Worm (Caenorhabditis elegans) whole organism, L2 larva: Measurements from ENCODE around the gene F32D8.13.
A peak's percentile ranks its signal among the peaks of the same experiment; 100 is the strongest.

Source experiments
- C34F6.9 ChIP-seq: fragments of 150-350 bp; optimal IDR thresholded peaks from 2 replicates; lab custom pipeline; 2014; ENCODE audit warnings: missing biosample characterization, missing genetic modification characterization
- F13H6.1 ChIP-seq: sonication (generic microtip); optimal IDR thresholded peaks from 2 replicates; lab custom pipeline; 2016; ENCODE audit warnings: missing genetic modification characterization, missing compliant biosample characterization
- R02D3.7 ChIP-seq: fragments of 150-350 bp; optimal IDR thresholded peaks from 2 replicates; lab custom pipeline; 2014; ENCODE audit warnings: missing biosample characterization, missing genetic modification characterization
- Y55F3AM.14 ChIP-seq: fragments of 200-800 bp; sonication (Bioruptor generic); optimal IDR thresholded peaks from 2 replicates; lab custom pipeline; 2018; ENCODE audit warnings: mild to moderate bottlenecking, missing genetic modification characterization, missing compliant biosample characterization
- ZK546.5 ChIP-seq: sonication (generic microtip); optimal IDR thresholded peaks from 2 replicates; lab custom pipeline; 2017; ENCODE audit warnings: missing biosample characterization, missing genetic modification characterization
- alr-1 ChIP-seq: fragments of 150-350 bp; optimal IDR thresholded peaks from 2 replicates; lab custom pipeline; 2014; ENCODE audit warnings: missing biosample characterization, missing genetic modification characterization
- aly-2 ChIP-seq: fragments of 150-350 bp; optimal IDR thresholded peaks from 2 replicates; lab custom pipeline; 2014; ENCODE audit warnings: missing biosample characterization, missing genetic modification characterization
- ama-1 ChIP-seq: fragments of 150-350 bp; optimal IDR thresholded peaks from 2 replicates; lab custom pipeline; 2018; ENCODE audit warnings: inconsistent platforms
- blmp-1 ChIP-seq: sonication (generic microtip); optimal IDR thresholded peaks from 2 replicates; lab custom pipeline; 2017; ENCODE audit warnings: missing genetic modification characterization, mild to moderate bottlenecking, missing compliant biosample characterization, antibody characterized with exemption, moderate library complexity; ENCODE audit not compliant: insufficient read depth
- ceh-16 ChIP-seq: fragments of 150-350 bp; optimal IDR thresholded peaks from 2 replicates; lab custom pipeline; 2014; ENCODE audit warnings: missing biosample characterization, missing genetic modification characterization
- ceh-82 ChIP-seq: fragments of 150-350 bp; optimal IDR thresholded peaks from 2 replicates; lab custom pipeline; 2014; ENCODE audit warnings: missing biosample characterization, missing genetic modification characterization
- crh-2 ChIP-seq: sonication (generic microtip); optimal IDR thresholded peaks from 2 replicates; lab custom pipeline; 2017; ENCODE audit warnings: missing biosample characterization, missing genetic modification characterization
- dmd-4 ChIP-seq: sonication (generic microtip); optimal IDR thresholded peaks from 2 replicates; lab custom pipeline; 2017; ENCODE audit warnings: missing biosample characterization, missing genetic modification characterization
- egl-27 ChIP-seq: sonication (generic microtip); optimal IDR thresholded peaks from 3 replicates; lab custom pipeline; 2017; ENCODE audit warnings: missing biosample characterization, missing genetic modification reagents, missing genetic modification characterization
- elt-1 ChIP-seq: fragments of 150-350 bp; optimal IDR thresholded peaks from 2 replicates; lab custom pipeline; 2014; ENCODE audit warnings: missing biosample characterization, missing genetic modification characterization
- elt-3 ChIP-seq: sonication (generic microtip); optimal IDR thresholded peaks from 2 replicates; lab custom pipeline; 2017; ENCODE audit warnings: missing biosample characterization, missing genetic modification characterization
- fos-1 ChIP-seq: fragments of 150-350 bp; optimal IDR thresholded peaks from 2 replicates; lab custom pipeline; 2014; ENCODE audit warnings: missing biosample characterization, missing genetic modification characterization
- gmeb-1 ChIP-seq: fragments of 150-350 bp; optimal IDR thresholded peaks from 2 replicates; lab custom pipeline; 2014; ENCODE audit warnings: missing biosample characterization, missing genetic modification characterization
- lin-11 ChIP-seq: fragments of 150-350 bp; sonication (generic microtip); optimal IDR thresholded peaks from 2 replicates; lab custom pipeline; 2014; ENCODE audit warnings: missing biosample characterization, missing genetic modification characterization, inconsistent platforms, mixed read lengths
- lin-13 ChIP-seq: fragments of 150-350 bp; optimal IDR thresholded peaks from 2 replicates; lab custom pipeline; 2014; ENCODE audit warnings: missing biosample characterization, missing genetic modification reagents, missing genetic modification characterization
- lin-39 ChIP-seq: fragments of 150-350 bp; optimal IDR thresholded peaks from 2 replicates; lab custom pipeline; 2014; ENCODE audit warnings: missing biosample characterization, missing genetic modification reagents, missing genetic modification characterization
- lsy-2 ChIP-seq, 2 experiments: fragments of 150-350 bp in 1 of 2; sonication (generic microtip) in 1 of 2; optimal IDR thresholded peaks; 2 replicates each; lab custom pipeline; 2014 to 2017; ENCODE audit warnings: missing biosample characterization in 2 of 2, missing genetic modification characterization in 2 of 2
- mab-5 ChIP-seq: fragments of 150-350 bp; optimal IDR thresholded peaks from 2 replicates; lab custom pipeline; 2014; ENCODE audit warnings: missing biosample characterization, missing genetic modification characterization
- mbf-1 ChIP-seq: sonication (generic microtip); optimal IDR thresholded peaks from 2 replicates; lab custom pipeline; 2017; ENCODE audit warnings: missing biosample characterization, missing genetic modification characterization
- mdl-1 ChIP-seq, 2 experiments: fragments of 150-350 bp in 1 of 2; sonication (generic microtip) in 1 of 2; optimal IDR thresholded peaks; 2 replicates each; lab custom pipeline; 2017; ENCODE audit warnings: missing biosample characterization in 2 of 2, missing genetic modification characterization in 2 of 2
- nhr-11 ChIP-seq: fragments of 150-350 bp; optimal IDR thresholded peaks from 2 replicates; lab custom pipeline; 2014; ENCODE audit warnings: missing biosample characterization, missing genetic modification characterization
- nhr-12 ChIP-seq: fragments of 150-350 bp; optimal IDR thresholded peaks from 2 replicates; lab custom pipeline; 2014; ENCODE audit warnings: missing biosample characterization, missing genetic modification characterization
- nhr-129 ChIP-seq: fragments of 150-350 bp; optimal IDR thresholded peaks from 2 replicates; lab custom pipeline; 2014; ENCODE audit warnings: missing biosample characterization, missing genetic modification characterization
- nhr-21 ChIP-seq: fragments of 150-350 bp; optimal IDR thresholded peaks from 2 replicates; lab custom pipeline; 2014; ENCODE audit warnings: missing biosample characterization, missing genetic modification characterization
- nhr-23 ChIP-seq: fragments of 150-350 bp; optimal IDR thresholded peaks from 2 replicates; lab custom pipeline; 2014; ENCODE audit warnings: missing biosample characterization, missing genetic modification reagents, missing genetic modification characterization
- nhr-237 ChIP-seq: fragments of 150-350 bp; optimal IDR thresholded peaks from 2 replicates; lab custom pipeline; 2014; ENCODE audit warnings: missing biosample characterization, missing genetic modification characterization
- nhr-25 ChIP-seq: fragments of 150-350 bp; sonication (generic microtip); optimal IDR thresholded peaks from 3 replicates; lab custom pipeline; 2014; ENCODE audit warnings: missing biosample characterization, missing genetic modification characterization
- nhr-6 ChIP-seq: fragments of 150-350 bp; optimal IDR thresholded peaks from 2 replicates; lab custom pipeline; 2014; ENCODE audit warnings: missing biosample characterization, missing genetic modification characterization
- nhr-77 ChIP-seq: fragments of 150-350 bp; optimal IDR thresholded peaks from 2 replicates; lab custom pipeline; 2014; ENCODE audit warnings: missing biosample characterization, missing genetic modification characterization
- peb-1 ChIP-seq: fragments of 150-350 bp; optimal IDR thresholded peaks from 2 replicates; lab custom pipeline; 2014; ENCODE audit warnings: missing biosample characterization, missing genetic modification characterization
- sem-4 ChIP-seq: fragments of 150-350 bp; optimal IDR thresholded peaks from 2 replicates; lab custom pipeline; 2014; ENCODE audit warnings: missing biosample characterization, missing genetic modification reagents, missing genetic modification characterization
- skn-1 ChIP-seq: sonication (generic microtip); optimal IDR thresholded peaks from 2 replicates; lab custom pipeline; 2017; ENCODE audit warnings: missing biosample characterization, missing genetic modification characterization
- sma-3 ChIP-seq: sonication (generic microtip); optimal IDR thresholded peaks from 2 replicates; lab custom pipeline; 2016; ENCODE audit warnings: missing genetic modification reagents, missing genetic modification characterization, missing compliant biosample characterization
- sma-9 ChIP-seq, 2 experiments: fragments of 150-350 bp in 1 of 2; sonication (generic microtip) in 1 of 2; optimal IDR thresholded peaks; 2 replicates each; lab custom pipeline; 2014 to 2016; ENCODE audit warnings: missing genetic modification characterization in 2 of 2, mild to moderate bottlenecking in 1 of 2, missing biosample characterization in 1 of 2, missing compliant biosample characterization in 1 of 2, missing genetic modification reagents in 1 of 2, moderate library complexity in 1 of 2
- snpc-4 ChIP-seq: fragments of 150-350 bp; optimal IDR thresholded peaks from 2 replicates; lab custom pipeline; 2014; ENCODE audit warnings: missing biosample characterization, missing genetic modification characterization
- unc-39 ChIP-seq: fragments of 150-350 bp; optimal IDR thresholded peaks from 2 replicates; lab custom pipeline; 2014; ENCODE audit warnings: missing biosample characterization, missing genetic modification characterization
- unc-55 ChIP-seq: fragments of 150-350 bp; sonication (generic microtip); optimal IDR thresholded peaks from 3 replicates; lab custom pipeline; 2014; ENCODE audit warnings: missing biosample characterization, missing genetic modification reagents, missing genetic modification characterization
- unc-62 ChIP-seq: fragments of 150-350 bp; optimal IDR thresholded peaks from 2 replicates; lab custom pipeline; 2014; ENCODE audit warnings: missing biosample characterization, missing genetic modification reagents, missing genetic modification characterization
- zag-1 ChIP-seq: fragments of 150-350 bp; optimal IDR thresholded peaks from 2 replicates; lab custom pipeline; 2014; ENCODE audit warnings: missing biosample characterization, missing genetic modification characterization
- ztf-1 ChIP-seq: fragments of 200-800 bp; sonication (Bioruptor generic); conservative IDR thresholded peaks from 2 replicates; pipeline ENCODE4 v1.3.6; 2022; ENCODE audit warnings: missing genetic modification characterization, missing compliant biosample characterization
- ztf-11 ChIP-seq: sonication (generic microtip); optimal IDR thresholded peaks from 2 replicates; lab custom pipeline; 2017; ENCODE audit warnings: missing biosample characterization, missing genetic modification characterization
- ztf-4 ChIP-seq: fragments of 150-350 bp; optimal IDR thresholded peaks from 2 replicates; lab custom pipeline; 2014; ENCODE audit warnings: missing biosample characterization, missing genetic modification characterization

F32D8.13 gene

ce11 chrV:10877808-10878600 lies 18.3 kb downstream of the F32D8.13 start:
- TF ChIP-seq ztf-1 (GFP tag; lab: Robert Waterston, UW) (no peak), unc-39 (tag; lab: Kevin White, UChicago) (no peak), crh-2 (tag; lab: Kevin White, UChicago) (no peak), elt-1 (tag; lab: Kevin White, UChicago) (no peak), blmp-1 (tag; lab: Kevin White, UChicago) (peak; percentile 42), lin-13 (GFP tag; lab: Kevin White, UChicago) (no peak), skn-1 (tag; lab: Kevin White, UChicago) (no peak), Y55F3AM.14 (no peak), nhr-21 (tag; lab: Kevin White, UChicago) (peak; percentile 9), mdl-1 (tag; optimal IDR thresholded peaks at IDR 0.05; lab: Kevin White, UChicago) (no peak), nhr-23 (no peak), ceh-82 (no peak), fos-1 (tag; lab: Kevin White, UChicago) (peak; percentile 86), nhr-25 (tag; lab: Kevin White, UChicago) (no peak), gmeb-1 (tag; lab: Kevin White, UChicago) (peak; percentile 19), unc-62 (GFP tag; lab: Kevin White, UChicago) (no peak), lsy-2 (tag; optimal IDR thresholded peaks at IDR 0.05; lab: Kevin White, UChicago) (peak in 1 of 2 experiments; percentile 7), nhr-237 (tag; lab: Kevin White, UChicago) (no peak), ztf-11 (tag; lab: Kevin White, UChicago) (no peak), sma-9 (GFP tag; optimal IDR thresholded peaks at IDR 0.05; lab: Kevin White, UChicago) (peak; percentile 71), sma-9 (tag; optimal IDR thresholded peaks at IDR 0.05; lab: Kevin White, UChicago) (no peak), F13H6.1 (tag; lab: Kevin White, UChicago) (peak; percentile 6), egl-27 (tag; lab: Kevin White, UChicago) (no peak), sma-3 (peak; percentile 12), nhr-11 (no peak), elt-3 (tag; lab: Kevin White, UChicago) (no peak), aly-2 (tag; lab: Kevin White, UChicago) (no peak), mbf-1 (tag; lab: Kevin White, UChicago) (no peak), unc-55 (GFP tag; lab: Kevin White, UChicago) (no peak), nhr-129 (tag; lab: Kevin White, UChicago) (peak; percentile 13), C34F6.9 (tag; lab: Kevin White, UChicago) (peak; percentile 1)
- TF ChIP-seq, all 48 proteins: peak for 10

DNA sequence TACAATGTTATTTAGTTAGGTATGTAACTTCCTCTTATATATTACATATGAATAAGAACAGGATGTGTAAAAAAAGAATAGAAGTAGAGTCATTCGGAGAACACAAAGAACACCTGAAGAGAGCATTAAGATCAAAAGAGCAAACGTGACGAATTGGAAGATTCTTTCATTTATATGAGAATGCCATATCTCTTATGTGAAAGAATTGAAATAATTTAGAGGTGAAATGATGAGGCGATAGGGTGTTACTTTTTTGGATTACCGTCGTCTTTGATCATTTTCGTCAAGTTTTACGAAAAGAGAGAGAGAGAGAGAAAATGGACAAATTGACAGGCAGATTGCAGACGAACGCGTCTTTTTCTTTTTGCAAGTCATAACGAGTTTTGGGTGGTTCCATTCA lies 19.8 kb downstream of the F32D8.13 start:
- TF ChIP-seq unc-62 (GFP tag; lab: Kevin White, UChicago) (no peak), ztf-1 (GFP tag; lab: Robert Waterston, UW) (no peak), lin-13 (GFP tag; lab: Kevin White, UChicago) (peak; percentile 7), sma-3 (no peak), crh-2 (tag; lab: Kevin White, UChicago) (peak; percentile 17), ama-1 (lab: Kevin White, UChicago) (no peak), mdl-1 (tag; optimal IDR thresholded peaks at IDR 0.05; lab: Kevin White, UChicago) (no peak), mab-5 (tag; lab: Kevin White, UChicago) (no peak), F13H6.1 (tag; lab: Kevin White, UChicago) (no peak), elt-1 (tag; lab: Kevin White, UChicago) (no peak), dmd-4 (tag; lab: Kevin White, UChicago) (no peak), nhr-77 (no peak), mbf-1 (tag; lab: Kevin White, UChicago) (no peak), zag-1 (tag; lab: Kevin White, UChicago) (no peak), C34F6.9 (tag; lab: Kevin White, UChicago) (peak; percentile 32), nhr-237 (tag; lab: Kevin White, UChicago) (no peak), lsy-2 (tag; optimal IDR thresholded peaks at IDR 0.05; lab: Kevin White, UChicago) (peak in 1 of 2 experiments; percentile 11), blmp-1 (tag; lab: Kevin White, UChicago) (no peak), skn-1 (tag; lab: Kevin White, UChicago) (no peak), lin-39 (tag; lab: Kevin White, UChicago) (no peak), peb-1 (tag; lab: Kevin White, UChicago) (no peak), nhr-23 (no peak), ZK546.5 (tag; lab: Kevin White, UChicago) (no peak), ceh-16 (tag; lab: Kevin White, UChicago) (no peak), unc-39 (tag; lab: Kevin White, UChicago) (no peak), alr-1 (tag; lab: Kevin White, UChicago) (no peak), fos-1 (tag; lab: Kevin White, UChicago) (no peak), snpc-4 (tag; lab: Kevin White, UChicago) (no peak), lin-11 (no peak), R02D3.7 (no peak), Y55F3AM.14 (no peak), nhr-21 (tag; lab: Kevin White, UChicago) (no peak), nhr-11 (no peak), nhr-25 (tag; lab: Kevin White, UChicago) (no peak), ceh-82 (no peak), ztf-4 (no peak), nhr-6 (tag; lab: Kevin White, UChicago) (no peak), sma-9 (GFP tag; optimal IDR thresholded peaks at IDR 0.05; lab: Kevin White, UChicago) (peak; percentile 60), sma-9 (tag; optimal IDR thresholded peaks at IDR 0.05; lab: Kevin White, UChicago) (no peak), sem-4 (no peak), nhr-12 (no peak)
